Worm (Caenorhabditis elegans): ENCODE measurements around the gene srh-148.
A peak's percentile ranks its signal among the peaks of the same experiment; 100 is the strongest.

srh-148 gene

DNA sequence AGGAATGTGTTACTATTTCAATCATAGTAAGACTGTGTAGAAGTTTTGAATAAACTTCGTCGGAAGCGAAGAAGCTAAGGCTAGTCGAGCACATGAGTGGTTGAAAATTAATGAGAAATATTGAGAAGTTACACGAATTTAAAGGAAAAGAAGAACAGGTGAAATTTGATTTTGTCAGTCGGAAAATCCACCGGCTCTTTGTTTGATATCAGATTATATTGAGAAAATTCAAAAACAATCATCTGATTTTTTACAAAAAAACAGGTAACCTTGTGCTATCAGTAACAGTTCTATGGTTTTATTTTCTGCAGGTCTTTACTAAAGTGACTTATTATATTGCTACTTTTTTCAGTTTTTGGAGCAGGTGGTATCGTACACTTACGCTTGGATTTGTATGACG is at the start of gene srh-148:
Gene srh-148 (minus strand): TSS at position 101 of the 400 bp plus-strand sequence.
- TF ChIP-seq pqm-1 (tag; optimal IDR thresholded peaks at IDR 0.05) (no peak), nhr-28 (tag; optimal IDR thresholded peaks at IDR 0.05) (no peak), nhr-12 (tag; optimal IDR thresholded peaks at IDR 0.05) (no peak), mml-1 (tag; optimal IDR thresholded peaks at IDR 0.05) (no peak), ceh-16 (tag; optimal IDR thresholded peaks at IDR 0.05) (no peak), ceh-9 (tag; optimal IDR thresholded peaks at IDR 0.05) (no peak)

DNA sequence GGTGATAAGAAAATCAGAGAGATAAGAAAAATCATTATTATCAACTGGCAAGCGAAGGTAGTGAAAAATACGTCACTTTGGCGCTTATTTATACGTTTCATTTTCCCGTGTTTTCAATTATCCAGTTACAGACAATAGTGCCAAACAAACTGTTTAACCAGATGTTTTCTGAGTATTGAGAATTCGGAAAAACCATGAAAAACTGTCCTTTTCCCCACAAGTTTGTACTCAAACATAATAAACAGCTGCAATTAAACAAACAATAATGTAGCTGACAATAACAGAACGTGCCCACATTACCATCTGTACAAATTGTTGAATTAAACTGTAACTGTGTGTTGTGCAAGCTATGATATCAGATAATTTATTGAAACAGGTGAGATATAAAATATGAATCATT is 47.3 kb upstream of the srh-148 start, which contains the start of the genes F35E8.1 and F35E8.2:
Gene F35E8.1 (minus strand): TSS at position 101 of the 400 bp plus-strand sequence.
Gene F35E8.2 (plus strand): TSS at position 132 of the 400 bp plus-strand sequence.
- peak; percentile 27 for TF ChIP-seq elt-2 (tag; optimal IDR thresholded peaks at IDR 0.05)

DNA sequence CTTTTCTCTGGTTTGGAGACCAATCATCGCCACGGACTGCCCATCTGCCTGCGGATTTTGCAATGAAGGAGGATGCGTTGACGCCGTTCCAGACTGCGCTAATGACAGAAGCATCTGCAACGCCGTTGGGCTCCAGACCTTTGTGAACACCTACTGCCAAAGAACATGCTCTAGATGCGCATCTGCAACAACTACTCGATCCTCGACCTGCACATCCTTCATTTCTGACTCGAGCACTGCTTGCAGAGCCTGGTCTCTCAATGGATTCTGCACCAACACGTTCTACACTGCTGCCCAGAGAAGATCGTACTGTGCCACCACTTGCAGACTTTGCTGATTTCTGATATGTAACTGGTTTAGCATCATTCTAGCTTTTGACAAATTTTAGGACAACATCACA is 42.4 kb upstream of the srh-148 start:
- TF ChIP-seq zag-1 (tag; optimal IDR thresholded peaks at IDR 0.05), result no peak
- no peak for TF ChIP-seq egl-27 (tag; optimal IDR thresholded peaks at IDR 0.05)
- no peak for TF ChIP-seq pha-4 (tag; optimal IDR thresholded peaks at IDR 0.05)
- no peak for TF ChIP-seq snpc-4 (tag; optimal IDR thresholded peaks at IDR 0.05)
- no peak for TF ChIP-seq nhr-77 (tag; optimal IDR thresholded peaks at IDR 0.05)

DNA sequence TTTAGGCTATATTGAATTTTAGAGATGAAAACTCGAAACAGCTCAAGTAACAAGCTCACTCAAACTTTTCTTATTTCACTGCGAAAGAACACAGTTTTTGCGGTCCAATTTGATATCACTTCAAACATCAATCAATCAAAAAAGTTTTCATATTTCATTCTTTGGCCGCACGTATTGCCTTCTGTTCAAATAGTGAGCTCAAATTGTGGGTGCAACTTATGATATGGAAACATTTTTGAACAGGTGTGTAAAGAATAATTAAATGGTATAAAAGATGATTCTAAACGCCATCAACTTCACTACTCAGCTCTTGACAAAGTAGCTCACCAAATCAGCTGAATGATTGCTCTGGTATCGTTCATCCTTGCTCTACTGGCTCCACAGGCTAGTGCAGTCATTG is 41.5 kb upstream of the srh-148 start, which contains the start of gene T06C12.14:
Gene T06C12.14 (plus strand): TSS at position 301 of the 400 bp plus-strand sequence.
- TF ChIP-seq ama-1 (optimal IDR thresholded peaks at IDR 0.05) (no peak), ZK546.5 (tag; optimal IDR thresholded peaks at IDR 0.05) (no peak), skn-1 (tag; optimal IDR thresholded peaks at IDR 0.05) (no peak), R02D3.7 (tag; optimal IDR thresholded peaks at IDR 0.05) (no peak), pha-4 (tag; optimal IDR thresholded peaks at IDR 0.05) (no peak), lin-39 (tag; optimal IDR thresholded peaks at IDR 0.05) (no peak), nhr-43 (tag; optimal IDR thresholded peaks at IDR 0.05; ENCODE audit: poor library complexity, severe bottlenecking) (no peak), zag-1 (tag; optimal IDR thresholded peaks at IDR 0.05) (no peak), nhr-67 (tag; optimal IDR thresholded peaks at IDR 0.05) (no peak), nfya-1 (tag; optimal IDR thresholded peaks at IDR 0.05; ENCODE audit: insufficient read depth) (no peak), mml-1 (tag; optimal IDR thresholded peaks at IDR 0.05) (no peak)

DNA sequence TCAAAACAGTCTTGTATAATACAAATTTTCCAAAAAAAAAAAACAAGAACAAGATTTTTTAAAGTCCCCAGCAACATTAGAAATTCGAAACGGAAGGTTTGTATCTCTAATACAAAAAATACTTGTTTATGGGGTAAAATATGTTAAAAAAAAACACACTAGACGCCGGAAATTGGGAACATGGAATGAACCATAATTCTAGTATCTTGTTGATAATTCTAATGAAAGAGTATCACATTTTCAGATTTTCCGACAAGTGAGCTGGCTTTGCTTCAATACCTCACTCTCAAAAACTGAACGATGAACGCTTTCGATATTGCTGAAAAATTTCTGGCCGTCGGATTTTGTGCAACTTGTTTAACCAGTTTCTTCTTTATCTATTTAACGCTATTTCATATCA is 39.5 kb upstream of the srh-148 start, which contains the start of gene str-60:
Gene str-60 (plus strand): TSS at position 301 of the 400 bp plus-strand sequence.
- TF ChIP-seq R02D3.7 (tag; optimal IDR thresholded peaks at IDR 0.05) (no peak), elt-3 (tag; optimal IDR thresholded peaks at IDR 0.05) (no peak), nhr-11 (tag; optimal IDR thresholded peaks at IDR 0.05) (no peak), tbx-2 (tag; optimal IDR thresholded peaks at IDR 0.05) (no peak), jun-1 (tag; optimal IDR thresholded peaks at IDR 0.05) (no peak), ceh-28 (tag; optimal IDR thresholded peaks at IDR 0.05) (no peak), daf-12 (tag; optimal IDR thresholded peaks at IDR 0.05) (no peak), nhr-12 (tag; optimal IDR thresholded peaks at IDR 0.05) (no peak), ceh-16 (tag; optimal IDR thresholded peaks at IDR 0.05) (no peak)

DNA sequence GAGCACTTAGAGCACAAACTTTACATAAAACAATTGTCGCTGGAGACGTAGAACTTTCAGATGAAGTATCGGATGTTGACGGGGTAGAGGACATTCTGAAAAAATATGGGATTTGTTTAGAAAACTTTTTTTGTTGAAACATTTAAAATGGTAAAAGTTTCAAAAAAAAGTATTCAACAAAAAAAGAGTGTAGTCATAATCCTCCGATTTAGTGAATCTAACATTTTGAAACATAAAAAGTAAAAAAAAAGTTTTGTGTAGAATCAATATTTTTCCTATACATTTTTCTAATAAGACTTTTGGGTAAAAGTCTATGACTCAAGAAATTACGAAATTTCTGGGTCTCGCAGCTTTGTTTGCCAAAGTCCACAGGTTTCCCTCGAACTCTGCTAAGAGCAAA is 38.5 kb upstream of the srh-148 start, which contains the start of gene nhr-213:
Gene nhr-213 (minus strand): TSS at position 101 of the 400 bp plus-strand sequence.
- TF ChIP-seq R02D3.7 (tag; optimal IDR thresholded peaks at IDR 0.05) (no peak), nhr-25 (tag; optimal IDR thresholded peaks at IDR 0.05) (no peak), elt-2 (tag; optimal IDR thresholded peaks at IDR 0.05) (no peak), ceh-82 (tag; optimal IDR thresholded peaks at IDR 0.05) (no peak)

DNA sequence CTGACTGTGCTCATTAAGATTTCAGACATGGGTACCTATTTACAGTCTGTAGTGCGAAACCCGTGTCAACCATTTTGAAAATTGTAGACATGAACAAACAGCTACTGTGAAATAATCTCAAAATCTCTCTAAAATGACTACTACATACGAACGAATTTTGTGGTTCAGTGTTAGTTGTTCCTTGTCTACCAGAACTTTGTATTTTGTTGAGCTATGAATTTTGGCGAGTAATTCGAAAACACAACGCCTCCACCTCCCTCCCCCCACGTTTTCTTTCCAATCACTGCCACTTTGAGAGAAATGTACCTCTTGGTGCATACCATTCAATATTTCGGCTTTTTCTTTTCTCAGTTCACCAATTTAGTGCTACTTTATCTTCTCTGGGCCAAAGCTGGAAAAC is 34.5 kb upstream of the srh-148 start, which contains the start of gene T06C12.11:
Gene T06C12.11 (plus strand): TSS at position 301 of the 400 bp plus-strand sequence.
- TF ChIP-seq ztf-11 (tag; optimal IDR thresholded peaks at IDR 0.05) (no peak), zag-1 (tag; optimal IDR thresholded peaks at IDR 0.05) (no peak), nhr-23 (tag; optimal IDR thresholded peaks at IDR 0.05) (no peak), R02D3.7 (tag; optimal IDR thresholded peaks at IDR 0.05) (no peak), aly-2 (tag; optimal IDR thresholded peaks at IDR 0.05) (no peak), ZK546.5 (tag; optimal IDR thresholded peaks at IDR 0.05) (no peak), fkh-10 (GFP tag; optimal IDR thresholded peaks at IDR 0.05) (no peak), ztf-4 (tag; optimal IDR thresholded peaks at IDR 0.05) (no peak), tbx-2 (tag; optimal IDR thresholded peaks at IDR 0.05) (no peak), nhr-28 (tag; optimal IDR thresholded peaks at IDR 0.05) (no peak), ama-1 (optimal IDR thresholded peaks at IDR 0.05) (no peak), unc-62 (GFP tag; optimal IDR thresholded peaks at IDR 0.05) (no peak), lsy-12 (tag; optimal IDR thresholded peaks at IDR 0.05) (no peak), unc-39 (tag; optimal IDR thresholded peaks at IDR 0.05) (no peak), ceh-28 (tag; optimal IDR thresholded peaks at IDR 0.05) (no peak), hmg-11 (tag; optimal IDR thresholded peaks at IDR 0.05) (no peak), mdl-1 (tag; optimal IDR thresholded peaks at IDR 0.05) (no peak), nfya-1 (tag; optimal IDR thresholded peaks at IDR 0.05; ENCODE audit: insufficient read depth) (no peak), ceh-82 (tag; optimal IDR thresholded peaks at IDR 0.05) (no peak)
